Worm (Caenorhabditis elegans): Measurements from ENCODE around the gene ceh-54.

ceh-54 gene

ce11 chrX:6194191-6194724 is at the start of gene ceh-54:
ceh-54 (minus strand) TSS chrX:6194241.
- TF ChIP-seq skn-1 (tag; optimal IDR thresholded peaks at IDR 0.05) (no peak), snpc-4 (tag; optimal IDR thresholded peaks at IDR 0.05) (no peak), ceh-82 (tag; optimal IDR thresholded peaks at IDR 0.05) (no peak), sma-9 (GFP tag; optimal IDR thresholded peaks at IDR 0.05) (peak; percentile 3), sma-9 (tag; optimal IDR thresholded peaks at IDR 0.05) (no peak), ztf-11 (tag; optimal IDR thresholded peaks at IDR 0.05) (no peak)

ce11 chrX:6240640-6241033 is 46.6 kb upstream of the ceh-54 start, which contains the start of gene got-2.2:
got-2.2 (plus strand) TSS chrX:6240983.
- TF ChIP-seq peb-1 (tag; optimal IDR thresholded peaks at IDR 0.05) = no peak
- TF ChIP-seq ztf-11 (tag; optimal IDR thresholded peaks at IDR 0.05) = no peak
- no peak for TF ChIP-seq ZK546.5 (tag; optimal IDR thresholded peaks at IDR 0.05)
- no peak for TF ChIP-seq nhr-23 (tag; optimal IDR thresholded peaks at IDR 0.05)
- peak; percentile 19 for TF ChIP-seq gmeb-1 (tag; optimal IDR thresholded peaks at IDR 0.05)
- no peak for TF ChIP-seq lin-39 (tag; optimal IDR thresholded peaks at IDR 0.05)
- TF ChIP-seq elt-3 (tag; optimal IDR thresholded peaks at IDR 0.05) = no peak
- TF ChIP-seq unc-39 (tag; optimal IDR thresholded peaks at IDR 0.05) = no peak
- no peak for TF ChIP-seq C34F6.9 (tag; optimal IDR thresholded peaks at IDR 0.05)
- TF ChIP-seq ztf-1 (GFP tag; conservative IDR thresholded peaks at IDR 0.05) = no peak
- no peak for TF ChIP-seq nhr-6 (tag; optimal IDR thresholded peaks at IDR 0.05)
- TF ChIP-seq unc-55 (GFP tag; optimal IDR thresholded peaks at IDR 0.05) = no peak
- no peak for TF ChIP-seq mbf-1 (tag; optimal IDR thresholded peaks at IDR 0.05)
- TF ChIP-seq F13H6.1 (tag; optimal IDR thresholded peaks at IDR 0.05) = no peak
- TF ChIP-seq sma-9 (GFP tag; optimal IDR thresholded peaks at IDR 0.05) = peak; percentile 55
- TF ChIP-seq sma-9 (tag; optimal IDR thresholded peaks at IDR 0.05) = no peak
- TF ChIP-seq ztf-4 (tag; optimal IDR thresholded peaks at IDR 0.05) = no peak
- no peak for TF ChIP-seq blmp-1 (tag; optimal IDR thresholded peaks at IDR 0.05; ENCODE audit: insufficient read depth)
- TF ChIP-seq R02D3.7 (tag; optimal IDR thresholded peaks at IDR 0.05) = no peak
- no peak for TF ChIP-seq aly-2 (tag; optimal IDR thresholded peaks at IDR 0.05)
- no peak for TF ChIP-seq nhr-11 (tag; optimal IDR thresholded peaks at IDR 0.05)
- peak; percentile 25 for TF ChIP-seq crh-2 (tag; optimal IDR thresholded peaks at IDR 0.05)
- no peak for TF ChIP-seq ceh-16 (tag; optimal IDR thresholded peaks at IDR 0.05)
- TF ChIP-seq sem-4 (tag; optimal IDR thresholded peaks at IDR 0.05) = no peak
- TF ChIP-seq nhr-237 (tag; optimal IDR thresholded peaks at IDR 0.05) = no peak
- no peak for TF ChIP-seq nhr-129 (tag; optimal IDR thresholded peaks at IDR 0.05)
- peak; percentile 8 for TF ChIP-seq fos-1 (tag; optimal IDR thresholded peaks at IDR 0.05)
- TF ChIP-seq nhr-25 (tag; optimal IDR thresholded peaks at IDR 0.05) = no peak
- TF ChIP-seq nhr-12 (tag; optimal IDR thresholded peaks at IDR 0.05) = no peak
- no peak for TF ChIP-seq mdl-1 (tag; optimal IDR thresholded peaks at IDR 0.05)
- no peak for TF ChIP-seq zag-1 (tag; optimal IDR thresholded peaks at IDR 0.05)
- no peak for TF ChIP-seq skn-1 (tag; optimal IDR thresholded peaks at IDR 0.05)
- TF ChIP-seq sma-3 (GFP tag; optimal IDR thresholded peaks at IDR 0.05) = no peak

- TF ChIP-seq ama-1 (optimal IDR thresholded peaks at IDR 0.05) = peak; percentile 5
- TF ChIP-seq C34F6.9 (tag; optimal IDR thresholded peaks at IDR 0.05) = peak; percentile 66
- no peak for TF ChIP-seq zag-1 (tag; optimal IDR thresholded peaks at IDR 0.05)
- TF ChIP-seq unc-55 (GFP tag; optimal IDR thresholded peaks at IDR 0.05) = peak; percentile 33
- TF ChIP-seq sma-9 (GFP tag; optimal IDR thresholded peaks at IDR 0.05) = peak; percentile 30
- no peak for TF ChIP-seq sma-9 (tag; optimal IDR thresholded peaks at IDR 0.05)
- TF ChIP-seq R02D3.7 (tag; optimal IDR thresholded peaks at IDR 0.05) = no peak
- TF ChIP-seq gmeb-1 (tag; optimal IDR thresholded peaks at IDR 0.05) = no peak
- TF ChIP-seq F13H6.1 (tag; optimal IDR thresholded peaks at IDR 0.05) = peak; percentile 59
- TF ChIP-seq lsy-2 (tag; optimal IDR thresholded peaks at IDR 0.05) = peak in 1 of 2 experiments; percentile 26
- TF ChIP-seq mab-5 (tag; optimal IDR thresholded peaks at IDR 0.05) = no peak
- TF ChIP-seq nhr-11 (tag; optimal IDR thresholded peaks at IDR 0.05) = no peak
- TF ChIP-seq elt-1 (tag; optimal IDR thresholded peaks at IDR 0.05) = no peak
- no peak for TF ChIP-seq unc-39 (tag; optimal IDR thresholded peaks at IDR 0.05)
- TF ChIP-seq nhr-6 (tag; optimal IDR thresholded peaks at IDR 0.05) = no peak
- TF ChIP-seq ztf-11 (tag; optimal IDR thresholded peaks at IDR 0.05) = no peak
- no peak for TF ChIP-seq skn-1 (tag; optimal IDR thresholded peaks at IDR 0.05)
- TF ChIP-seq egl-27 (tag; optimal IDR thresholded peaks at IDR 0.05) = no peak
- no peak for TF ChIP-seq lin-13 (GFP tag; optimal IDR thresholded peaks at IDR 0.05)
- no peak for TF ChIP-seq ztf-4 (tag; optimal IDR thresholded peaks at IDR 0.05)
- no peak for TF ChIP-seq peb-1 (tag; optimal IDR thresholded peaks at IDR 0.05)
- TF ChIP-seq sma-3 (GFP tag; optimal IDR thresholded peaks at IDR 0.05) = no peak
- no peak for TF ChIP-seq nhr-25 (tag; optimal IDR thresholded peaks at IDR 0.05)
- TF ChIP-seq sem-4 (tag; optimal IDR thresholded peaks at IDR 0.05) = peak; percentile 1
- no peak for TF ChIP-seq alr-1 (tag; optimal IDR thresholded peaks at IDR 0.05)
- TF ChIP-seq elt-3 (tag; optimal IDR thresholded peaks at IDR 0.05) = no peak
- TF ChIP-seq nhr-12 (tag; optimal IDR thresholded peaks at IDR 0.05) = no peak
- no peak for TF ChIP-seq lin-11 (tag; optimal IDR thresholded peaks at IDR 0.05)
- TF ChIP-seq snpc-4 (tag; optimal IDR thresholded peaks at IDR 0.05) = no peak
- TF ChIP-seq nhr-21 (tag; optimal IDR thresholded peaks at IDR 0.05) = no peak
- TF ChIP-seq crh-2 (tag; optimal IDR thresholded peaks at IDR 0.05) = no peak
- TF ChIP-seq unc-62 (GFP tag; optimal IDR thresholded peaks at IDR 0.05) = no peak
- TF ChIP-seq ceh-16 (tag; optimal IDR thresholded peaks at IDR 0.05) = no peak
- no peak for TF ChIP-seq lin-39 (tag; optimal IDR thresholded peaks at IDR 0.05)
- TF ChIP-seq blmp-1 (tag; optimal IDR thresholded peaks at IDR 0.05; ENCODE audit: insufficient read depth) = no peak
- no peak for TF ChIP-seq Y55F3AM.14 (GFP tag; optimal IDR thresholded peaks at IDR 0.05)
Observed at ce11 chrX:6239927-6240639, 46.0 kb upstream of the ceh-54 start.

Measured in whole organism, L2 larva.